Worm (Caenorhabditis elegans) whole organism, L4/young adult: ENCODE data around the gene C07A4.3.

Experiments
- W03F9.2 ChIP-seq: fragments of 150-350 bp; optimal IDR thresholded peaks from 2 replicates; lab custom pipeline; 2014; ENCODE audit warnings: missing biosample characterization, missing genetic modification characterization
- dao-5 ChIP-seq: sonication (generic microtip); optimal IDR thresholded peaks from 2 replicates; lab custom pipeline; 2016; ENCODE audit warnings: missing genotype, missing genetic modification characterization, moderate library complexity, missing compliant biosample characterization
- him-1 ChIP-seq: sonication (generic microtip); optimal IDR thresholded peaks from 2 replicates; lab custom pipeline; 2016; ENCODE audit warnings: missing genotype, missing genetic modification reagents, missing genetic modification characterization, missing compliant biosample characterization

DNA sequence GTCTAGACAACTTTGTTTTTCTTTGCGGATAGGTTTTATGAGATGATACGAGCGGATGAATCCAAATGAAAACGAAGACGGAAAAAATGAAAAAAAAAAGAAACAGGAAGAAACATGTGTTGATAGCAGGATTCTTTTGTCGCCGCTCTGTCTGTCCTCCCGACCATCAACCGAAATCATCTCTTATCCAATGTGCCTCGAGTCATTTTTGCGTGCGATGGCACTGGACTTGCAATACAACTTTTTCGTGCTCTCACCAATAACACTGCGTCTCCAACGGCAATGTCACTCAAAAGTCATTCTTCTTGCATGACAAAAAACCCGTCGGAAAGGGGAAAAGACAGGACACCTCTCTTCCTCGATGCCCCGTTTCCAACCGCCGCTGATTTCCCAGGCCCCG lies 1.5 kb downstream of the C07A4.3 start, which contains the start of gene ncs-4:
- no peak for TF ChIP-seq dao-5
- TF ChIP-seq him-1 (tag; lab: Kevin White, UChicago): no peak
- TF ChIP-seq W03F9.2 (tag; lab: Kevin White, UChicago): no peak
